Fruit fly (Drosophila melanogaster) whole organism, embryonic: Measurements from ENCODE around the gene haf.

ENCODE experiments used
- Atf3 ChIP-seq: fragments of 200-800 bp; sonication (Bioruptor generic); optimal IDR thresholded peaks from 3 replicates; lab custom pipeline; 2016; ENCODE audit warnings: missing biosample characterization, missing genetic modification characterization
- CG10321 ChIP-seq: fragments of 200-800 bp; sonication (Bioruptor generic); IDR thresholded peaks from 2 replicates; pipeline ENCODE4 v1.3.6; 2022; ENCODE audit warnings: missing biosample characterization, missing genetic modification characterization
- CG11085 ChIP-seq: fragments of 200-800 bp; sonication (Bioruptor generic); IDR thresholded peaks from 2 replicates; pipeline ENCODE4 v1.3.6; 2022; ENCODE audit warnings: missing biosample characterization, missing genetic modification characterization
- CG13775 ChIP-seq: fragments of 200-800 bp; sonication (Bioruptor generic); optimal IDR thresholded peaks from 3 replicates; lab custom pipeline; 2017; ENCODE audit warnings: missing biosample characterization, mild to moderate bottlenecking, missing genetic modification characterization
- CG13894 ChIP-seq: fragments of 200-800 bp; sonication (Bioruptor generic); optimal IDR thresholded peaks from 3 replicates; lab custom pipeline; 2018; ENCODE audit warnings: missing biosample characterization, mild to moderate bottlenecking, missing genetic modification characterization, moderate library complexity
- CG16863 ChIP-seq: fragments of 200-800 bp; sonication (Bioruptor generic); optimal IDR thresholded peaks from 3 replicates; lab custom pipeline; 2016; ENCODE audit warnings: missing biosample characterization, missing genetic modification characterization
- CG17328 ChIP-seq: fragments of 200-800 bp; sonication (Bioruptor generic); IDR thresholded peaks from 2 replicates; pipeline ENCODE4 v1.3.6; 2022; ENCODE audit warnings: missing biosample characterization, missing genetic modification characterization
- CG1792 ChIP-seq: fragments of 200-800 bp; sonication (Bioruptor generic); optimal IDR thresholded peaks from 2 replicates; lab custom pipeline; 2016; ENCODE audit warnings: missing biosample characterization, missing genetic modification characterization
- CG2889 ChIP-seq: fragments of 200-800 bp; sonication (Bioruptor generic); IDR thresholded peaks from 3 replicates; pipeline ENCODE4 v1.3.6; 2022; ENCODE audit warnings: missing biosample characterization, missing genetic modification characterization
- CG3407 ChIP-seq: fragments of 200-800 bp; sonication (Bioruptor generic); optimal IDR thresholded peaks from 2 replicates; lab custom pipeline; 2018; ENCODE audit warnings: missing biosample characterization, mild to moderate bottlenecking, missing genetic modification characterization
- CG34376 ChIP-seq: fragments of 200-800 bp; sonication (Bioruptor generic); optimal IDR thresholded peaks from 2 replicates; lab custom pipeline; 2018; ENCODE audit warnings: missing biosample characterization, mild to moderate bottlenecking, missing genetic modification characterization
- CG43689 ChIP-seq: fragments of 200-800 bp; sonication (Bioruptor generic); IDR thresholded peaks from 2 replicates; pipeline ENCODE4 v1.3.6; 2022; ENCODE audit warnings: missing biosample characterization, missing genetic modification characterization
- CG4707 ChIP-seq: fragments of 200-800 bp; sonication (Bioruptor generic); optimal IDR thresholded peaks from 2 replicates; lab custom pipeline; 2018; ENCODE audit warnings: missing biosample characterization, mild to moderate bottlenecking, missing genetic modification characterization, moderate library complexity
- CG6683 ChIP-seq: fragments of 200-800 bp; sonication (Bioruptor generic); optimal IDR thresholded peaks from 2 replicates; lab custom pipeline; 2017; ENCODE audit warnings: missing biosample characterization, mild to moderate bottlenecking, missing genetic modification characterization, missing genetic modification reagents
- CG8089 ChIP-seq: fragments of 200-800 bp; sonication (Bioruptor generic); optimal IDR thresholded peaks from 3 replicates; lab custom pipeline; 2016; ENCODE audit warnings: missing biosample characterization, missing genetic modification characterization
- CG8359 ChIP-seq: fragments of 200-800 bp; sonication (Bioruptor generic); optimal IDR thresholded peaks from 2 replicates; lab custom pipeline; 2017; ENCODE audit warnings: missing biosample characterization, mild to moderate bottlenecking, missing genetic modification characterization, borderline replicate concordance
- CG8478 ChIP-seq: fragments of >200 bp; optimal IDR thresholded peaks from 2 replicates; lab custom pipeline; 2018
- CG9215 ChIP-seq: fragments of 200-800 bp; sonication (Bioruptor generic); IDR thresholded peaks from 2 replicates; pipeline ENCODE4 v1.3.6; 2022; ENCODE audit warnings: missing biosample characterization, missing genetic modification characterization
- CG9437 ChIP-seq: fragments of 200-800 bp; sonication (Bioruptor generic); optimal IDR thresholded peaks from 2 replicates; lab custom pipeline; 2018; ENCODE audit warnings: missing biosample characterization, mild to moderate bottlenecking, missing genetic modification characterization
- Chrac-16 ChIP-seq: fragments of 200-800 bp; sonication (Bioruptor generic); optimal IDR thresholded peaks from 3 replicates; lab custom pipeline; 2016; ENCODE audit warnings: missing biosample characterization, missing genetic modification characterization
- Deaf1 ChIP-seq: fragments of 200-800 bp; optimal IDR thresholded peaks from 3 replicates; lab custom pipeline; 2019; ENCODE audit warnings: missing biosample characterization, mild to moderate bottlenecking, missing genetic modification characterization, moderate library complexity
- Dek ChIP-seq: fragments of 200-800 bp; sonication (Bioruptor generic); optimal IDR thresholded peaks from 3 replicates; lab custom pipeline; 2019; ENCODE audit warnings: missing biosample characterization, mild to moderate bottlenecking, missing genetic modification characterization, moderate library complexity
- Dip2 ChIP-seq: fragments of 200-800 bp; sonication (Bioruptor generic); IDR thresholded peaks from 2 replicates; pipeline ENCODE4 v1.3.6; 2022; ENCODE audit warnings: missing biosample characterization, missing genetic modification characterization
- Drgx ChIP-seq: fragments of 200-800 bp; sonication (Bioruptor generic); IDR thresholded peaks from 2 replicates; pipeline ENCODE4 v1.3.6; 2022; ENCODE audit warnings: missing biosample characterization, missing genetic modification characterization
- HLHmδ ChIP-seq: fragments of 200-800 bp; sonication (Bioruptor generic); optimal IDR thresholded peaks from 2 replicates; lab custom pipeline; 2018; ENCODE audit warnings: missing biosample characterization, mild to moderate bottlenecking, missing genetic modification characterization, moderate library complexity
- Hmr ChIP-seq: fragments of 200-800 bp; sonication (Bioruptor generic); optimal IDR thresholded peaks from 3 replicates; lab custom pipeline; 2017; ENCODE audit warnings: mild to moderate bottlenecking, missing biosample characterization, missing genetic modification reagents, missing genetic modification characterization
- Oaz ChIP-seq: fragments of 200-800 bp; sonication (Bioruptor generic); IDR thresholded peaks from 2 replicates; pipeline ENCODE4 v1.3.6; 2022; ENCODE audit warnings: missing biosample characterization, missing genetic modification characterization
- Poxn ChIP-seq: fragments of 200-800 bp; sonication (Bioruptor generic); IDR thresholded peaks from 2 replicates; pipeline ENCODE4 v1.3.6; 2022; ENCODE audit warnings: missing biosample characterization, missing genetic modification characterization
- Ptx1 ChIP-seq: fragments of 200-800 bp; sonication (Bioruptor generic); IDR thresholded peaks from 2 replicates; pipeline ENCODE4 v1.3.6; 2022; ENCODE audit warnings: missing biosample characterization, missing genetic modification characterization
- Xbp1 ChIP-seq: fragments of 200-800 bp; sonication (Bioruptor generic); optimal IDR thresholded peaks from 3 replicates; lab custom pipeline; 2016; ENCODE audit warnings: missing biosample characterization, mild to moderate bottlenecking, missing genetic modification characterization
- YL-1 ChIP-seq: fragments of 200-800 bp; sonication (Bioruptor generic); optimal IDR thresholded peaks from 3 replicates; lab custom pipeline; 2017; ENCODE audit warnings: missing biosample characterization, mild to moderate bottlenecking, missing genetic modification characterization
- ci ChIP-seq: fragments of 200-800 bp; sonication (Bioruptor generic); IDR thresholded peaks from 3 replicates; pipeline ENCODE4 v1.3.6; 2022; ENCODE audit warnings: missing biosample characterization, missing genetic modification characterization
- crol ChIP-seq: fragments of 200-800 bp; sonication (Bioruptor generic); IDR thresholded peaks from 2 replicates; pipeline ENCODE4 v1.3.6; 2022; ENCODE audit warnings: missing biosample characterization, missing genetic modification characterization
- dmrt11E ChIP-seq: fragments of 200-800 bp; sonication (Bioruptor generic); optimal IDR thresholded peaks from 3 replicates; lab custom pipeline; 2018; ENCODE audit warnings: missing biosample characterization, mild to moderate bottlenecking, missing genetic modification characterization, moderate library complexity
- ems ChIP-seq: fragments of 200-800 bp; sonication (Bioruptor generic); optimal IDR thresholded peaks from 3 replicates; lab custom pipeline; 2016; ENCODE audit warnings: missing biosample characterization, missing genetic modification characterization
- en ChIP-seq: fragments of 200-800 bp; sonication (Bioruptor generic); optimal IDR thresholded peaks from 2 replicates; lab custom pipeline; 2016; ENCODE audit warnings: missing biosample characterization, missing genetic modification characterization
- fd3F ChIP-seq: fragments of 200-800 bp; sonication (Bioruptor generic); optimal IDR thresholded peaks from 2 replicates; lab custom pipeline; 2018; ENCODE audit warnings: missing biosample characterization, mild to moderate bottlenecking, missing genetic modification characterization, moderate library complexity
- fd64A ChIP-seq: fragments of 200-800 bp; sonication (Bioruptor generic); optimal IDR thresholded peaks from 3 replicates; lab custom pipeline; 2018; ENCODE audit warnings: missing biosample characterization, mild to moderate bottlenecking, missing genetic modification characterization
- gce ChIP-seq: fragments of 200-800 bp; sonication (Bioruptor generic); IDR thresholded peaks from 3 replicates; pipeline ENCODE4 v1.3.6; 2022; ENCODE audit warnings: missing biosample characterization, missing genetic modification characterization
- gcm ChIP-seq: fragments of 200-800 bp; sonication (Bioruptor generic); optimal IDR thresholded peaks from 2 replicates; lab custom pipeline; 2019; ENCODE audit warnings: missing biosample characterization, mild to moderate bottlenecking, missing genetic modification characterization, moderate library complexity
- gsb ChIP-seq: fragments of 200-800 bp; sonication (Bioruptor generic); IDR thresholded peaks from 2 replicates; pipeline ENCODE4 v1.3.6; 2022; ENCODE audit warnings: missing biosample characterization, missing genetic modification characterization
- jigr1 ChIP-seq: fragments of 200-800 bp; sonication (Bioruptor generic); IDR thresholded peaks from 3 replicates; pipeline ENCODE4 v1.3.6; 2022; ENCODE audit warnings: missing biosample characterization, missing genetic modification characterization
- kni ChIP-seq: fragments of 200-800 bp; sonication (Bioruptor generic); optimal IDR thresholded peaks from 3 replicates; lab custom pipeline; 2017; ENCODE audit warnings: mild to moderate bottlenecking, missing biosample characterization, missing genetic modification reagents, missing genetic modification characterization
- mirr ChIP-seq: fragments of 200-800 bp; sonication (Bioruptor generic); optimal IDR thresholded peaks from 3 replicates; lab custom pipeline; 2018; ENCODE audit warnings: missing biosample characterization, mild to moderate bottlenecking, missing genetic modification characterization
- pzg ChIP-seq: fragments of 200-800 bp; sonication (Bioruptor generic); optimal IDR thresholded peaks from 3 replicates; lab custom pipeline; 2018; ENCODE audit warnings: missing biosample characterization, mild to moderate bottlenecking, missing genetic modification characterization, moderate library complexity
- sim ChIP-seq: fragments of 200-800 bp; sonication (Bioruptor generic); IDR thresholded peaks from 2 replicates; pipeline ENCODE4 v1.3.6; 2022; ENCODE audit warnings: missing biosample characterization, missing genetic modification characterization
- sqz ChIP-seq: fragments of 200-800 bp; sonication (Bioruptor generic); optimal IDR thresholded peaks from 3 replicates; lab custom pipeline; 2018; ENCODE audit warnings: missing biosample characterization, mild to moderate bottlenecking, missing genetic modification characterization
- tgo ChIP-seq: fragments of 200-800 bp; sonication (Bioruptor generic); IDR thresholded peaks from 3 replicates; pipeline ENCODE4 v1.3.6; 2022; ENCODE audit warnings: missing biosample characterization, missing genetic modification characterization
- tin ChIP-seq: fragments of 200-800 bp; sonication (Bioruptor generic); optimal IDR thresholded peaks from 3 replicates; lab custom pipeline; 2016; ENCODE audit warnings: missing biosample characterization, missing genetic modification characterization
- tna ChIP-seq: fragments of 200-800 bp; sonication (Bioruptor generic); IDR thresholded peaks from 2 replicates; pipeline ENCODE4 v1.3.6; 2022; ENCODE audit warnings: missing biosample characterization, missing genetic modification characterization; ENCODE audit not compliant: partially characterized antibody
- wor ChIP-seq: fragments of 200-800 bp; sonication (Bioruptor generic); IDR thresholded peaks from 2 replicates; pipeline ENCODE4 v1.3.6; 2022; ENCODE audit warnings: missing biosample characterization, missing genetic modification characterization
- zf30C ChIP-seq: fragments of 200-800 bp; sonication (Bioruptor generic); optimal IDR thresholded peaks from 3 replicates; lab custom pipeline; 2018; ENCODE audit warnings: missing biosample characterization, mild to moderate bottlenecking, missing genetic modification characterization

Gene haf

DNA sequence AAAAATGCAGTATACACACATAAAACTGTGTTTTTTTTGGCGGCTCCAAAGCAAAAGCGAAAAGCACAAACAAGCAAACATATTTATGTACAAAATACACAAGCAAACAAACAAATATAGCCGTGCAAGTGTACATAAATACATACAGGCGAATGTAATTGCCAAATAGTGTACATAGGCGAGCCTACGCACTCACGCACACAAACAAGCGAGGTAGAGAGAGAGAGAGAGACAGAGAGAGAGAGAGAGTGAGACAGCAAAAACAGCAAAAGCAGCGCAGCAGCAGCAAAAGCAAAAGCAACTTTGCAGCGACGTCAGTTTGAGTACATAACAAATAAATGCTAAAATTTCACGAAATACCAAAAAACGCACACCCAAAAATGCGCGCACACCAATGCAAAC is 93.7 kb downstream of the haf start (continued):
- TF ChIP-seq Deaf1 (tag; lab: Kevin White, UChicago) (peak; percentile 45), CG2889 (GFP tag; lab: Robert Waterston, UW) (no peak), Chrac-16 (GFP tag; lab: Kevin White, UChicago) (no peak), ci (GFP tag; lab: Robert Waterston, UW) (peak; percentile 95), sqz (peak; percentile 89), Dip2 (GFP tag; lab: Robert Waterston, UW) (no peak), CG3407 (peak; percentile 94), CG11085 (GFP tag; lab: Robert Waterston, UW) (peak; percentile 43; the same call in 1 of the 2 replicates), CG13775 (GFP tag; lab: Kevin White, UChicago) (no peak), CG1792 (GFP tag; lab: Kevin White, UChicago) (peak; percentile 91), CG10321 (peak; percentile 64), CG17328 (peak; percentile 74), wor (GFP tag; lab: Robert Waterston, UW) (peak; percentile 30), dmrt11E (tag; lab: Kevin White, UChicago) (peak; percentile 67), Ptx1 (GFP tag; lab: Robert Waterston, UW) (no peak; the same call in 1 of the 2 replicates), CG43689 (GFP tag; lab: Robert Waterston, UW) (peak; percentile 84), CG13894 (no peak), gcm (GFP tag; lab: Kevin White, UChicago) (peak; percentile 79), CG8478 (lab: Kevin White, UChicago) (peak; percentile 95), CG16863 (GFP tag; lab: Kevin White, UChicago) (peak; percentile 86), Xbp1 (GFP tag; lab: Kevin White, UChicago) (no peak), fd3F (GFP tag; lab: Kevin White, UChicago) (peak; percentile 74), crol (GFP tag; lab: Robert Waterston, UW) (no peak), CG9215 (no peak), sim (peak; percentile 42; the same call in 1 of the 2 replicates), tna (no peak), Oaz (GFP tag; lab: Robert Waterston, UW) (no peak), CG8359 (GFP tag; lab: Kevin White, UChicago) (peak; percentile 84), zf30C (GFP tag; lab: Kevin White, UChicago) (no peak), YL-1 (GFP tag; lab: Kevin White, UChicago) (peak; percentile 62), CG4707 (peak; percentile 94), CG6683 (peak; percentile 55), Drgx (no peak), jigr1 (GFP tag; lab: Robert Waterston, UW) (no peak), CG8089 (GFP tag; lab: Kevin White, UChicago) (peak; percentile 93), pzg (GFP tag; lab: Kevin White, UChicago) (no peak), ems (GFP tag; lab: Kevin White, UChicago) (peak; percentile 57), Poxn (no peak), HLHmδ (peak; percentile 44), fd64A (GFP tag; lab: Kevin White, UChicago) (peak; percentile 96), CG34376 (GFP tag; lab: Kevin White, UChicago) (peak; percentile 19), en (GFP tag; lab: Kevin White, UChicago) (peak; percentile 85), Atf3 (GFP tag; lab: Kevin White, UChicago) (peak; percentile 66), Hmr (peak; percentile 74), gce (GFP tag; lab: Robert Waterston, UW) (peak; percentile 85; the same call in 2 of the 3 replicates), gsb (GFP tag; lab: Robert Waterston, UW) (peak; percentile 13; the same call in 1 of the 2 replicates), mirr (GFP tag; lab: Kevin White, UChicago) (peak; percentile 89), tgo (peak; percentile 42; the same call in 2 of the 3 replicates), kni (peak; percentile 91), CG9437 (GFP tag; lab: Kevin White, UChicago) (no peak), Dek (peak; percentile 56), tin (GFP tag; lab: Kevin White, UChicago) (no peak)
